Worm (Caenorhabditis elegans): ENCODE data around the gene F20D6.2.

F20D6.2 gene

DNA sequence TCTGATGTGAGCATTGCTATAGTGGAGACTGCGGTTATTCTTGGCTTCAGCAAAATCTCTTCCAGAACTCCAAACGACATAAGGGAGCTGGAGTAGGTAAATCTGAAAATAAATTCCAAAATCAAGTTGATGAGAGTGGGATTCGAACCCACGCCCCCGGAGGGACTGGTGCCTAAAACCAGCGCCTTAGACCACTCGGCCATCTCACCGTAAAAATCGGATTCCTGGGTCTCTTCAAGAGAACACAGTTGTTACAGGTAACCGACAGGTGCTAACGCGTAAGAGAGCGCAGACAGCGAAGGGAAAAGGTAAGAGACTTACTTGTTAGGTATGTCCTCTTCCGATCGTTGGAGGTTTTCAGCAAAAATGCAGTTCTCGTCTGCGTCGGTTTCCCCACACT is 49.5 kb downstream of the F20D6.2 start (continued):
- TF ChIP-seq dmd-6 (GFP tag; IDR thresholded peaks at IDR 0.05) = peak; percentile 49; the same call in 1 of the 2 replicates
- TF ChIP-seq unc-62 (GFP tag; optimal IDR thresholded peaks at IDR 0.05 in 1 of 2) = no peak
- no peak for TF ChIP-seq unc-62 (tag; optimal IDR thresholded peaks at IDR 0.05)
- peak; percentile 13 for TF ChIP-seq nhr-28 (tag; optimal IDR thresholded peaks at IDR 0.05)
- TF ChIP-seq lir-3 (tag; optimal IDR thresholded peaks at IDR 0.05) = peak; percentile 39
- TF ChIP-seq pqm-1 (tag; optimal IDR thresholded peaks at IDR 0.05) = no peak
- TF ChIP-seq lim-7 (GFP tag; IDR thresholded peaks at IDR 0.05) = peak; percentile 70
- 0 out of 2 replicates have a peak, but pooled peaks have one; percentile 24 for TF ChIP-seq madf-9 (GFP tag; conservative IDR thresholded peaks at IDR 0.05)
- 0 out of 2 replicates have a peak, but pooled peaks have one; percentile 32 for TF ChIP-seq dmd-8 (GFP tag; IDR thresholded peaks at IDR 0.05)
- no peak for TF ChIP-seq egl-27 (tag; optimal IDR thresholded peaks at IDR 0.05)
- no peak for TF ChIP-seq saeg-2 (GFP tag; IDR thresholded peaks at IDR 0.05)
